Fruit fly (Drosophila melanogaster): ENCODE data around the gene osp.

osp gene

dm6 chr2L:14622182-14622581 lies 67.0 kb downstream of the osp start:
- TF ChIP-seq CG7045 (GFP tag; optimal IDR thresholded peaks at IDR 0.05) (peak; percentile 29), Mnt (GFP tag; optimal IDR thresholded peaks at IDR 0.05) (no peak)

- TF ChIP-seq kay (GFP tag; ENCODE audit: borderline replicate concordance): no peak
- TF ChIP-seq Clk (GFP tag; optimal IDR thresholded peaks at IDR 0.05): no peak
- no peak for TF ChIP-seq ovo (GFP tag; optimal IDR thresholded peaks at IDR 0.05)
- no peak for TF ChIP-seq Crg-1 (GFP tag; optimal IDR thresholded peaks at IDR 0.05)
- TF ChIP-seq Mnt (GFP tag; optimal IDR thresholded peaks at IDR 0.05): no peak
- no peak for TF ChIP-seq CG12768 (GFP tag; optimal IDR thresholded peaks at IDR 0.05)
- no peak for TF ChIP-seq CG5204 (GFP tag; optimal IDR thresholded peaks at IDR 0.05)
- TF ChIP-seq CG14711 (tag; optimal IDR thresholded peaks at IDR 0.05): no peak
- TF ChIP-seq pad (GFP tag; optimal IDR thresholded peaks at IDR 0.05): no peak
- no peak for TF ChIP-seq bab1 (GFP tag; optimal IDR thresholded peaks at IDR 0.05)
- no peak for TF ChIP-seq CG7101 (tag; optimal IDR thresholded peaks at IDR 0.05)
- TF ChIP-seq CG1620 (GFP tag; optimal IDR thresholded peaks at IDR 0.05): no peak
- TF ChIP-seq CG7045 (GFP tag; optimal IDR thresholded peaks at IDR 0.05): no peak
- no peak for TF ChIP-seq tj (GFP tag; optimal IDR thresholded peaks at IDR 0.05)
- no peak for TF ChIP-seq Hr96 (GFP tag; optimal IDR thresholded peaks at IDR 0.05)
- no peak for TF ChIP-seq CG11617 (GFP tag; optimal IDR thresholded peaks at IDR 0.05)
These were observed 69.5 kb downstream of the osp start for dm6 chr2L:14619602-14620001.

- no peak for TF ChIP-seq Clk (GFP tag; optimal IDR thresholded peaks at IDR 0.05)
- TF ChIP-seq pad (GFP tag; optimal IDR thresholded peaks at IDR 0.05): no peak
- TF ChIP-seq CG33017 (tag; optimal IDR thresholded peaks at IDR 0.05): peak; percentile 3
- no peak for TF ChIP-seq cic (GFP tag; optimal IDR thresholded peaks at IDR 0.05)
- TF ChIP-seq CG11617 (GFP tag; optimal IDR thresholded peaks at IDR 0.05): no peak
- TF ChIP-seq ovo (GFP tag; optimal IDR thresholded peaks at IDR 0.05): peak; percentile 56
- no peak for TF ChIP-seq tj (GFP tag; optimal IDR thresholded peaks at IDR 0.05)
These were observed 73.3 kb downstream of the osp start for dm6 chr2L:14615749-14616348.

- TF ChIP-seq CG14711 (tag; optimal IDR thresholded peaks at IDR 0.05) (peak; percentile 87), cic (GFP tag; optimal IDR thresholded peaks at IDR 0.05) (peak; percentile 27), toe (GFP tag; optimal IDR thresholded peaks at IDR 0.05) (peak; percentile 88), Hr96 (GFP tag; optimal IDR thresholded peaks at IDR 0.05) (peak; percentile 71), Crg-1 (GFP tag; optimal IDR thresholded peaks at IDR 0.05) (peak; percentile 82), CG1620 (GFP tag; optimal IDR thresholded peaks at IDR 0.05) (peak; percentile 72), Clk (GFP tag; optimal IDR thresholded peaks at IDR 0.05) (peak; percentile 87), CG12768 (GFP tag; optimal IDR thresholded peaks at IDR 0.05) (peak; percentile 91), CG5204 (GFP tag; optimal IDR thresholded peaks at IDR 0.05) (peak; percentile 91), kay (GFP tag; ENCODE audit: borderline replicate concordance) (peak; percentile 93), Mnt (GFP tag; optimal IDR thresholded peaks at IDR 0.05) (peak; percentile 42), CG7101 (tag; optimal IDR thresholded peaks at IDR 0.05) (peak; percentile 92), cnc (optimal IDR thresholded peaks at IDR 0.05) (no peak), CG11617 (GFP tag; optimal IDR thresholded peaks at IDR 0.05) (peak; percentile 85), bab1 (GFP tag; optimal IDR thresholded peaks at IDR 0.05) (peak; percentile 75), tj (GFP tag; optimal IDR thresholded peaks at IDR 0.05) (peak; percentile 77), pad (GFP tag; optimal IDR thresholded peaks at IDR 0.05) (peak; percentile 94), CG33017 (tag; optimal IDR thresholded peaks at IDR 0.05) (peak; percentile 95), ovo (GFP tag; optimal IDR thresholded peaks at IDR 0.05) (peak; percentile 78), CG7045 (GFP tag; optimal IDR thresholded peaks at IDR 0.05) (peak; percentile 93)
These were observed 74.1 kb downstream of the osp start, which contains the start of the genes Adh and Adhr for dm6 chr2L:14614897-14615602. Gene Adh, plus strand, starts transcription at chr2L:14615552. Gene Adhr, plus strand, starts transcription at chr2L:14615552.

- TF ChIP-seq bab1 (GFP tag; optimal IDR thresholded peaks at IDR 0.05) (peak; percentile 49), CG33017 (tag; optimal IDR thresholded peaks at IDR 0.05) (peak; percentile 92), CG1620 (GFP tag; optimal IDR thresholded peaks at IDR 0.05) (no peak), CG14711 (tag; optimal IDR thresholded peaks at IDR 0.05) (peak; percentile 87), CG7101 (tag; optimal IDR thresholded peaks at IDR 0.05) (peak; percentile 88), tj (GFP tag; optimal IDR thresholded peaks at IDR 0.05) (no peak), CG7045 (GFP tag; optimal IDR thresholded peaks at IDR 0.05) (peak; percentile 19)
These were observed 74.7 kb downstream of the osp start for dm6 chr2L:14614444-14614843.

- TF ChIP-seq Clk (GFP tag; optimal IDR thresholded peaks at IDR 0.05): peak; percentile 48
- TF ChIP-seq cic (GFP tag; optimal IDR thresholded peaks at IDR 0.05): peak; percentile 6
- no peak for TF ChIP-seq toe (GFP tag; optimal IDR thresholded peaks at IDR 0.05)
- TF ChIP-seq Mnt (GFP tag; optimal IDR thresholded peaks at IDR 0.05): no peak
- peak; percentile 10 for TF ChIP-seq ovo (GFP tag; optimal IDR thresholded peaks at IDR 0.05)
- peak; percentile 68 for TF ChIP-seq CG33017 (tag; optimal IDR thresholded peaks at IDR 0.05)
- no peak for TF ChIP-seq kay (GFP tag; ENCODE audit: borderline replicate concordance)
- TF ChIP-seq CG5204 (GFP tag; optimal IDR thresholded peaks at IDR 0.05): peak; percentile 71
- no peak for TF ChIP-seq Hr96 (GFP tag; optimal IDR thresholded peaks at IDR 0.05)
- no peak for TF ChIP-seq cnc (optimal IDR thresholded peaks at IDR 0.05)
- peak; percentile 86 for TF ChIP-seq CG7101 (tag; optimal IDR thresholded peaks at IDR 0.05)
- TF ChIP-seq pad (GFP tag; optimal IDR thresholded peaks at IDR 0.05): peak; percentile 58
- peak; percentile 58 for TF ChIP-seq tj (GFP tag; optimal IDR thresholded peaks at IDR 0.05)
- peak; percentile 67 for TF ChIP-seq CG7045 (GFP tag; optimal IDR thresholded peaks at IDR 0.05)
- peak; percentile 68 for TF ChIP-seq CG12768 (GFP tag; optimal IDR thresholded peaks at IDR 0.05)
- peak; percentile 70 for TF ChIP-seq CG14711 (tag; optimal IDR thresholded peaks at IDR 0.05)
- TF ChIP-seq CG1620 (GFP tag; optimal IDR thresholded peaks at IDR 0.05): peak; percentile 49
- peak; percentile 89 for TF ChIP-seq CG11617 (GFP tag; optimal IDR thresholded peaks at IDR 0.05)
- no peak for TF ChIP-seq bab1 (GFP tag; optimal IDR thresholded peaks at IDR 0.05)
- TF ChIP-seq Crg-1 (GFP tag; optimal IDR thresholded peaks at IDR 0.05): peak; percentile 24
These were observed 75.9 kb downstream of the osp start for dm6 chr2L:14612998-14613955.
